Fruit fly (Drosophila melanogaster) whole organism, embryonic: ENCODE data around the gene Orc2.

Experiments
- Abd-B ChIP-seq: fragments of 200-800 bp; sonication (Bioruptor generic); optimal IDR thresholded peaks from 2 replicates; lab custom pipeline; 2018; ENCODE audit warnings: missing biosample characterization, mild to moderate bottlenecking, missing genetic modification characterization, moderate library complexity
- Atf-2 ChIP-seq: fragments of 200-800 bp; sonication (Bioruptor generic); optimal IDR thresholded peaks from 2 replicates; lab custom pipeline; 2016; ENCODE audit warnings: missing biosample characterization, missing genetic modification characterization
- CG1024 ChIP-seq: fragments of 200-800 bp; sonication (Bioruptor generic); IDR thresholded peaks from 2 replicates; pipeline ENCODE4 v1.3.6; 2022; ENCODE audit warnings: missing biosample characterization, missing genetic modification characterization
- CG11560 ChIP-seq: fragments of 200-800 bp; sonication (Bioruptor generic); IDR thresholded peaks from 3 replicates; pipeline ENCODE4 v1.3.6; 2022; ENCODE audit warnings: missing biosample characterization, missing genetic modification characterization
- CG11696 ChIP-seq: fragments of 200-800 bp; sonication (Bioruptor generic); IDR thresholded peaks from 2 replicates; pipeline ENCODE4 v1.3.6; 2022; ENCODE audit warnings: missing biosample characterization, missing genetic modification characterization
- CG13123 ChIP-seq: fragments of 200-800 bp; sonication (Bioruptor generic); optimal IDR thresholded peaks from 2 replicates; lab custom pipeline; 2016; ENCODE audit warnings: missing biosample characterization, missing genetic modification characterization
- CG13296 ChIP-seq: fragments of 200-800 bp; sonication (Bioruptor generic); optimal IDR thresholded peaks from 3 replicates; lab custom pipeline; 2018; ENCODE audit warnings: missing biosample characterization, mild to moderate bottlenecking, missing genetic modification characterization
- CG13424 ChIP-seq: fragments of 200-800 bp; sonication (Bioruptor generic); optimal IDR thresholded peaks from 2 replicates; lab custom pipeline; 2019; ENCODE audit warnings: missing biosample characterization, mild to moderate bottlenecking, missing genetic modification characterization, moderate library complexity
- CG13894 ChIP-seq: fragments of 200-800 bp; sonication (Bioruptor generic); optimal IDR thresholded peaks from 3 replicates; lab custom pipeline; 2018; ENCODE audit warnings: missing biosample characterization, mild to moderate bottlenecking, missing genetic modification characterization, moderate library complexity
- CG1603 ChIP-seq: fragments of 200-800 bp; sonication (Bioruptor generic); optimal IDR thresholded peaks from 2 replicates; lab custom pipeline; 2019; ENCODE audit warnings: missing biosample characterization, mild to moderate bottlenecking, missing genetic modification characterization, moderate library complexity
- CG17361 ChIP-seq: fragments of 200-800 bp; sonication (Bioruptor generic); IDR thresholded peaks from 3 replicates; pipeline ENCODE4 v1.3.6; 2022; ENCODE audit warnings: missing biosample characterization, missing genetic modification characterization
- CG18011 ChIP-seq: fragments of 200-800 bp; sonication (Bioruptor generic); optimal IDR thresholded peaks from 2 replicates; lab custom pipeline; 2017; ENCODE audit warnings: missing biosample characterization, missing genetic modification characterization, mild to moderate bottlenecking, moderate library complexity, missing genotype
- CG18262 ChIP-seq: fragments of 200-800 bp; optimal IDR thresholded peaks from 3 replicates; lab custom pipeline; 2019; ENCODE audit warnings: missing biosample characterization, mild to moderate bottlenecking, missing genetic modification characterization, moderate library complexity
- CG18599 ChIP-seq: fragments of 200-800 bp; sonication (Bioruptor generic); optimal IDR thresholded peaks from 3 replicates; lab custom pipeline; 2017; ENCODE audit warnings: missing biosample characterization, missing genetic modification characterization, mild to moderate bottlenecking, moderate library complexity, missing genetic modification reagents
- CG33213 ChIP-seq: fragments of 200-800 bp; sonication (Bioruptor generic); optimal IDR thresholded peaks from 3 replicates; lab custom pipeline; 2016; ENCODE audit warnings: missing biosample characterization, missing genetic modification characterization
- CG3838 ChIP-seq: fragments of 200-800 bp; sonication (Bioruptor generic); optimal IDR thresholded peaks from 3 replicates; lab custom pipeline; 2016; ENCODE audit warnings: missing biosample characterization, missing genetic modification characterization
- CG43689 ChIP-seq: fragments of 200-800 bp; sonication (Bioruptor generic); IDR thresholded peaks from 2 replicates; pipeline ENCODE4 v1.3.6; 2022; ENCODE audit warnings: missing biosample characterization, missing genetic modification characterization
- CG4404 ChIP-seq: fragments of 200-800 bp; sonication (Bioruptor generic); IDR thresholded peaks from 2 replicates; pipeline ENCODE4 v1.3.6; 2022; ENCODE audit warnings: missing biosample characterization, missing genetic modification characterization
- CG7786 ChIP-seq: fragments of 200-800 bp; sonication (Bioruptor generic); optimal IDR thresholded peaks from 2 replicates; lab custom pipeline; 2016; ENCODE audit warnings: missing biosample characterization, missing genetic modification characterization
- CG7928 ChIP-seq: fragments of 200-800 bp; sonication (Bioruptor generic); optimal IDR thresholded peaks from 2 replicates; lab custom pipeline; 2017; ENCODE audit warnings: missing biosample characterization, mild to moderate bottlenecking, missing genetic modification characterization
- CG8290 ChIP-seq, 3 experiments: fragments of 200-800 bp; sonication (Bioruptor generic); optimal IDR thresholded peaks; 2 replicates each; lab custom pipeline; 2016 to 2019; ENCODE audit warnings: missing biosample characterization in 3 of 3, missing genetic modification characterization in 3 of 3, mild to moderate bottlenecking in 2 of 3, moderate library complexity in 1 of 3
- Deaf1 ChIP-seq: fragments of 200-800 bp; optimal IDR thresholded peaks from 3 replicates; lab custom pipeline; 2019; ENCODE audit warnings: missing biosample characterization, mild to moderate bottlenecking, missing genetic modification characterization, moderate library complexity
- Dip2 ChIP-seq: fragments of 200-800 bp; sonication (Bioruptor generic); IDR thresholded peaks from 2 replicates; pipeline ENCODE4 v1.3.6; 2022; ENCODE audit warnings: missing biosample characterization, missing genetic modification characterization
- E2f2 ChIP-seq: fragments of 200-800 bp; sonication (Bioruptor generic); IDR thresholded peaks from 2 replicates; pipeline ENCODE4 v1.3.6; 2022; ENCODE audit warnings: missing biosample characterization, missing genetic modification characterization
- Ets65A ChIP-seq: fragments of 200-800 bp; sonication (Bioruptor generic); peaks from one replicate; lab custom pipeline; 2016; ENCODE audit warnings: missing biosample characterization, missing genetic modification characterization
- Ets97D ChIP-seq: fragments of 200-800 bp; sonication (Bioruptor generic); optimal IDR thresholded peaks from 3 replicates; lab custom pipeline; 2016; ENCODE audit warnings: missing biosample characterization, missing genetic modification characterization
- Fer3 ChIP-seq: fragments of 200-800 bp; sonication (Bioruptor generic); optimal IDR thresholded peaks from 2 replicates; lab custom pipeline; 2018; ENCODE audit warnings: missing biosample characterization, mild to moderate bottlenecking, missing genetic modification characterization, moderate library complexity
- HLH54F ChIP-seq: fragments of 200-800 bp; sonication (Bioruptor generic); optimal IDR thresholded peaks from 3 replicates; lab custom pipeline; 2016; ENCODE audit warnings: missing biosample characterization, missing genetic modification characterization
- Hey ChIP-seq: fragments of 200-800 bp; sonication (Bioruptor generic); optimal IDR thresholded peaks from 3 replicates; lab custom pipeline; 2018; ENCODE audit warnings: missing biosample characterization, mild to moderate bottlenecking, missing genetic modification characterization
- Meics ChIP-seq: fragments of 200-800 bp; sonication (Bioruptor generic); optimal IDR thresholded peaks from 2 replicates; lab custom pipeline; 2017; ENCODE audit warnings: missing biosample characterization, mild to moderate bottlenecking, missing genetic modification characterization
- Six4 ChIP-seq: fragments of 200-800 bp; sonication (Bioruptor generic); optimal IDR thresholded peaks from 2 replicates; lab custom pipeline; 2016; ENCODE audit warnings: missing biosample characterization, missing genetic modification characterization
- al ChIP-seq: fragments of 200-800 bp; sonication (Bioruptor generic); IDR thresholded peaks from 2 replicates; pipeline ENCODE4 v1.3.6; 2022; ENCODE audit warnings: missing biosample characterization, missing genetic modification characterization
- amos ChIP-seq: fragments of 200-800 bp; sonication (Bioruptor generic); IDR thresholded peaks from 2 replicates; pipeline ENCODE4 v1.3.6; 2022; ENCODE audit warnings: missing biosample characterization, missing genetic modification characterization; ENCODE audit not compliant: partially characterized antibody
- ap ChIP-seq: fragments of 200-800 bp; sonication (Bioruptor generic); IDR thresholded peaks from 2 replicates; pipeline ENCODE4 v1.3.6; 2022; ENCODE audit warnings: missing biosample characterization, missing genetic modification characterization
- crol ChIP-seq: fragments of 200-800 bp; sonication (Bioruptor generic); IDR thresholded peaks from 2 replicates; pipeline ENCODE4 v1.3.6; 2022; ENCODE audit warnings: missing biosample characterization, missing genetic modification characterization
- dati ChIP-seq: fragments of 200-800 bp; sonication (Bioruptor generic); IDR thresholded peaks from 2 replicates; pipeline ENCODE4 v1.3.6; 2022; ENCODE audit warnings: missing biosample characterization, missing genetic modification characterization
- dimm ChIP-seq: fragments of 200-800 bp; sonication (Bioruptor generic); IDR thresholded peaks from 2 replicates; pipeline ENCODE4 v1.3.6; 2022; ENCODE audit warnings: missing biosample characterization, missing genetic modification characterization
- ewg ChIP-seq: fragments of 200-800 bp; sonication (Bioruptor generic); optimal IDR thresholded peaks from 3 replicates; lab custom pipeline; 2017; ENCODE audit warnings: mild to moderate bottlenecking, missing biosample characterization, missing genetic modification reagents, missing genetic modification characterization
- grn ChIP-seq: fragments of 200-800 bp; sonication (Bioruptor generic); optimal IDR thresholded peaks from 3 replicates; lab custom pipeline; 2017; ENCODE audit warnings: missing biosample characterization, missing genetic modification characterization
- gro ChIP-seq: fragments of 200-800 bp; sonication (Bioruptor generic); optimal IDR thresholded peaks from 2 replicates; lab custom pipeline; 2016; ENCODE audit warnings: missing biosample characterization, missing genetic modification characterization
- hb ChIP-seq: fragments of 200-800 bp; sonication (Bioruptor generic); IDR thresholded peaks from 3 replicates; pipeline ENCODE4 v1.3.6; 2022; ENCODE audit warnings: missing biosample characterization, missing genetic modification characterization; ENCODE audit not compliant: partially characterized antibody
- hbn ChIP-seq: fragments of 200-800 bp; sonication (Bioruptor generic); IDR thresholded peaks from 2 replicates; pipeline ENCODE4 v1.3.6; 2022; ENCODE audit warnings: missing biosample characterization, missing genetic modification characterization; ENCODE audit not compliant: partially characterized antibody
- kni ChIP-seq: fragments of 200-800 bp; sonication (Bioruptor generic); optimal IDR thresholded peaks from 3 replicates; lab custom pipeline; 2017; ENCODE audit warnings: mild to moderate bottlenecking, missing biosample characterization, missing genetic modification reagents, missing genetic modification characterization
- mam ChIP-seq: fragments of 200-800 bp; sonication (Bioruptor generic); optimal IDR thresholded peaks from 3 replicates; lab custom pipeline; 2016; ENCODE audit warnings: missing biosample characterization, missing genetic modification characterization
- nerfin-1 ChIP-seq: fragments of 200-800 bp; sonication (Bioruptor generic); optimal IDR thresholded peaks from 3 replicates; lab custom pipeline; 2019; ENCODE audit warnings: missing biosample characterization, mild to moderate bottlenecking, missing genetic modification characterization, moderate library complexity
- oc ChIP-seq: fragments of 200-800 bp; sonication (Bioruptor generic); optimal IDR thresholded peaks from 2 replicates; lab custom pipeline; 2018; ENCODE audit warnings: missing biosample characterization, mild to moderate bottlenecking, missing genetic modification characterization, moderate library complexity
- ranshi ChIP-seq: fragments of 200-800 bp; sonication (Bioruptor generic); IDR thresholded peaks from 2 replicates; pipeline ENCODE4 v1.3.6; 2022; ENCODE audit warnings: missing biosample characterization, missing genetic modification characterization
- repo ChIP-seq: fragments of 200-800 bp; sonication (Bioruptor generic); optimal IDR thresholded peaks from 2 replicates; lab custom pipeline; 2016; ENCODE audit warnings: missing biosample characterization, missing genetic modification characterization
- seq ChIP-seq: fragments of 200-800 bp; sonication (Bioruptor generic); IDR thresholded peaks from 2 replicates; pipeline ENCODE4 v1.3.6; 2022; ENCODE audit warnings: missing biosample characterization, missing genetic modification characterization
- tgo ChIP-seq: fragments of 200-800 bp; sonication (Bioruptor generic); IDR thresholded peaks from 3 replicates; pipeline ENCODE4 v1.3.6; 2022; ENCODE audit warnings: missing biosample characterization, missing genetic modification characterization
- toy ChIP-seq: fragments of 200-800 bp; sonication (Bioruptor generic); IDR thresholded peaks from 2 replicates; pipeline ENCODE4 v1.3.6; 2022; ENCODE audit warnings: missing biosample characterization, missing genetic modification characterization
- z ChIP-seq: fragments of 200-800 bp; sonication (Bioruptor generic); IDR thresholded peaks from 3 replicates; pipeline ENCODE4 v1.3.6; 2022; ENCODE audit warnings: missing biosample characterization, missing genetic modification characterization

The Orc2 gene

dm6 chr3R:13997762-13998161, 33.1 kb downstream of the Orc2 start (continued):
- TF ChIP-seq crol (GFP tag; lab: Robert Waterston, UW) (peak; percentile 29), amos (GFP tag; lab: Robert Waterston, UW) (no peak), Fer3 (tag; lab: Kevin White, UChicago) (no peak), CG7928 (GFP tag; lab: Kevin White, UChicago) (no peak), nerfin-1 (tag; lab: Kevin White, UChicago) (no peak), kni (peak; percentile 77), Abd-B (GFP tag; lab: Kevin White, UChicago) (no peak), z (no peak), repo (no peak), CG1603 (tag; lab: Kevin White, UChicago) (no peak), dati (no peak), CG18262 (tag; lab: Kevin White, UChicago) (no peak), tgo (no peak; the same call in 2 of the 3 replicates), CG33213 (GFP tag; lab: Kevin White, UChicago) (no peak), CG13424 (tag; lab: Kevin White, UChicago) (no peak), Dip2 (GFP tag; lab: Robert Waterston, UW) (no peak), CG13123 (GFP tag; lab: Kevin White, UChicago) (no peak), seq (GFP tag; lab: Robert Waterston, UW) (no peak), CG13296 (GFP tag; lab: Kevin White, UChicago) (no peak), oc (tag; lab: Kevin White, UChicago) (peak; percentile 83), Deaf1 (tag; lab: Kevin White, UChicago) (no peak), Atf-2 (GFP tag; lab: Kevin White, UChicago) (no peak), toy (GFP tag; lab: Robert Waterston, UW) (no peak), Ets97D (GFP tag; lab: Kevin White, UChicago) (no peak), CG18011 (GFP tag; lab: Kevin White, UChicago) (no peak), CG7786 (GFP tag; lab: Kevin White, UChicago) (no peak), ewg (GFP tag; lab: Kevin White, UChicago) (no peak), HLH54F (no peak), CG13894 (peak; percentile 90), hbn (no peak), CG17361 (GFP tag; lab: Robert Waterston, UW) (no peak), al (GFP tag; lab: Robert Waterston, UW) (no peak), E2f2 (GFP tag; lab: Robert Waterston, UW) (no peak), hb (GFP tag; lab: Robert Waterston, UW) (no peak), Meics (GFP tag; lab: Kevin White, UChicago) (no peak), CG11560 (no peak), CG43689 (GFP tag; lab: Robert Waterston, UW) (0 out of 2 replicates have a peak, but pooled peaks have one; percentile 4), grn (GFP tag; lab: Kevin White, UChicago) (peak; percentile 26), CG3838 (no peak), Six4 (no peak), ranshi (GFP tag; lab: Robert Waterston, UW) (no peak), CG1024 (GFP tag; lab: Robert Waterston, UW) (no peak), mam (GFP tag; lab: Kevin White, UChicago) (no peak), CG4404 (GFP tag; lab: Robert Waterston, UW) (no peak), Ets65A (no peak), CG8290 (GFP tag; optimal IDR thresholded peaks at IDR 0.05; lab: Kevin White, UChicago) (no peak), CG8290 (tag; optimal IDR thresholded peaks at IDR 0.05; lab: Kevin White, UChicago) (peak in 1 of 2 experiments; percentile 62), Hey (tag; lab: Kevin White, UChicago) (no peak), CG18599 (GFP tag; lab: Kevin White, UChicago) (no peak), gro (no peak), ap (GFP tag; lab: Robert Waterston, UW) (no peak), dimm (GFP tag; lab: Robert Waterston, UW) (no peak), CG11696 (GFP tag; lab: Robert Waterston, UW) (no peak)
